Fruit fly (Drosophila melanogaster): ENCODE measurements around the gene kst.

kst gene

DNA sequence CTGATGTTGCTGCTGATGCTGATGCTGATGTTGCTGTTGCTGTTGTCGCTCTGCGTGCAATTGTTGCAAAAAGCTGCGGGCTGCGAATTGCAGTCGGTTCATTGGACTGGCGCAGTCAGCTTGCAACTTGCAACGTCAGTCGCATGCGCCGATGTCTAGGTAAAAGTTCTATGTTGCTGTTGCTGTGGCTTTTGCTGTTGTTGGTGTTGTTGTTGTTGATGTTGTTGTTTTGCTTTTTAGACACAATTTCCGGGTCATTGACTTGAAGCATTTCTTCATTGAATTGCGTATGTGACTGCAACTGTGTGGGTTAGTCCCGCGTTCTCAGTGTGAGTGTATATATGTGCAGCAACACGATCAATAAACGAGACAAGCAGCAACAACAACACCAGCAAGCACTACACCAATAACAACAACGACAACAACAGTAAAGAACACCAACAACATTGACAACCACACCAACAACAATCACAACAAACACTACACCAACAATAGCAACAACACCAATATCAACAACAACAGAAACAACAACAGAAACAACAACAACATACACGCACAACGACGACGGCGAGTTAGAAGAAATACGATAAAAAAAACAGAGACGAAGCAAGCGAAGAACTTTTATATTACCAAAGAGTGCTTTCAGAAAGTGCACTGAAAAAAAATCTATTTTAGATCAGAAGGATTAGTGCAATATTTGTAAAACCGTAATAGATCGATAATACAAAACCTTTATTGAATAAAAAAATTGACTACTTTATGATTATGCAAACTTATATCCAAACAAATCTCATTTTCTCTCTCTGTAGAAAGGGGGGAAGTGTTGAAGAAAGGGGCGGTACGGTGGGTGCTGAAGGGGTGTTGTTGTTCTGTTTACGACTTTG is 57.5 kb downstream of the kst start (continued):
- TF ChIP-seq CG9215 (GFP tag; IDR thresholded peaks at IDR 0.05) (peak; percentile 12; the same call in 1 of the 2 replicates), CG11723 (GFP tag; optimal IDR thresholded peaks at IDR 0.05) (peak; percentile 64), CG9437 (GFP tag; optimal IDR thresholded peaks at IDR 0.05) (peak; percentile 79), cas (GFP tag; IDR thresholded peaks at IDR 0.05) (0 out of 2 replicates have a peak, but pooled peaks have one; percentile 34), CG34422 (GFP tag; IDR thresholded peaks at IDR 0.05) (peak; percentile 78), ssp (GFP tag; IDR thresholded peaks at IDR 0.05) (peak; percentile 78), sc (optimal IDR thresholded peaks at IDR 0.05) (no peak), sc (GFP tag; optimal IDR thresholded peaks at IDR 0.05) (no peak), Side (GFP tag; optimal IDR thresholded peaks at IDR 0.05) (peak; percentile 85), Oaz (GFP tag; IDR thresholded peaks at IDR 0.05) (peak; percentile 47; the same call in 1 of the 2 replicates), yki (optimal IDR thresholded peaks at IDR 0.05) (no peak), lola (GFP tag; optimal IDR thresholded peaks at IDR 0.05) (peak in 1 of 3 experiments; percentile 96), mam (GFP tag; optimal IDR thresholded peaks at IDR 0.05) (no peak), bbx (GFP tag; IDR thresholded peaks at IDR 0.05; ENCODE audit: partially characterized antibody) (no peak), CrebB (tag; optimal IDR thresholded peaks at IDR 0.05) (no peak), CG13287 (GFP tag; IDR thresholded peaks at IDR 0.05; ENCODE audit: partially characterized antibody) (no peak), Hr51 (GFP tag; optimal IDR thresholded peaks at IDR 0.05) (no peak), pita (GFP tag; optimal IDR thresholded peaks at IDR 0.05) (no peak), nom (GFP tag; optimal IDR thresholded peaks at IDR 0.05) (peak; percentile 89), pfk (GFP tag; optimal IDR thresholded peaks at IDR 0.05) (no peak), sim (GFP tag; IDR thresholded peaks at IDR 0.05) (peak; percentile 87), Hr3 (GFP tag; optimal IDR thresholded peaks at IDR 0.05) (no peak), CG14441 (GFP tag; IDR thresholded peaks at IDR 0.05) (peak; percentile 40), psq (GFP tag; optimal IDR thresholded peaks at IDR 0.05) (peak; percentile 89), ttk (GFP tag; IDR thresholded peaks at IDR 0.05) (peak; percentile 82), CG11560 (tag; IDR thresholded peaks at IDR 0.05) (no peak), Blimp-1 (GFP tag; optimal IDR thresholded peaks at IDR 0.05) (peak; percentile 95), CTCF (GFP tag; optimal IDR thresholded peaks at IDR 0.05) (peak; percentile 33), Atf6 (GFP tag; IDR thresholded peaks at IDR 0.05) (0 out of 2 replicates have a peak, but pooled peaks have one; percentile 22), Nf-YA (GFP tag; IDR thresholded peaks at IDR 0.05) (peak; percentile 80), H15 (GFP tag; IDR thresholded peaks at IDR 0.05) (peak; percentile 63), bcd (GFP tag; optimal IDR thresholded peaks at IDR 0.05) (peak; percentile 66), lmd (GFP tag; IDR thresholded peaks at IDR 0.05) (peak; percentile 3; the same call in 1 of the 2 replicates), danr (GFP tag; IDR thresholded peaks at IDR 0.05) (peak; percentile 68), Tbp (GFP tag; optimal IDR thresholded peaks at IDR 0.05) (no peak), Abd-B (GFP tag; optimal IDR thresholded peaks at IDR 0.05) (no peak), CG6683 (GFP tag; optimal IDR thresholded peaks at IDR 0.05) (peak; percentile 55), CG2678 (tag; optimal IDR thresholded peaks at IDR 0.05) (peak; percentile 92), Fer1 (GFP tag; optimal IDR thresholded peaks at IDR 0.05) (peak; percentile 16), sens-2 (GFP tag; IDR thresholded peaks at IDR 0.05) (peak; percentile 83), amos (GFP tag; IDR thresholded peaks at IDR 0.05; ENCODE audit: partially characterized antibody) (no peak), CG8924 (tag; optimal IDR thresholded peaks at IDR 0.05) (peak; percentile 89), CG13296 (GFP tag; optimal IDR thresholded peaks at IDR 0.05) (no peak), CG30020 (tag; optimal IDR thresholded peaks at IDR 0.05) (peak; percentile 75), CG6254 (GFP tag; optimal IDR thresholded peaks at IDR 0.05) (no peak), CG10366 (GFP tag; IDR thresholded peaks at IDR 0.05) (peak; percentile 84), Nf-YB (GFP tag; optimal IDR thresholded peaks at IDR 0.05) (peak; percentile 76), pnt (GFP tag; optimal IDR thresholded peaks at IDR 0.05) (no peak), CG12769 (tag; optimal IDR thresholded peaks at IDR 0.05) (no peak)
